Fruit fly (Drosophila melanogaster): ENCODE data around the gene dco.

- TF ChIP-seq CG4496 (GFP tag; IDR thresholded peaks at IDR 0.05) (peak; percentile 89), gl (tag; optimal IDR thresholded peaks at IDR 0.05) (peak; percentile 97), EcR (GFP tag; optimal IDR thresholded peaks at IDR 0.05) (peak; percentile 1), CG13204 (GFP tag; optimal IDR thresholded peaks at IDR 0.05) (peak; percentile 78), Snoo (tag; optimal IDR thresholded peaks at IDR 0.05) (peak; percentile 59)
These were observed 1.4 kb upstream of the dco start for dm6 chr3R:31062344-31062964.
